Worm (Caenorhabditis elegans): ENCODE measurements around the gene col-78.

ce11 chrII:9108905-9109551 is 43.3 kb upstream of the col-78 start, which contains the start of gene T24H10.4:
- TF ChIP-seq lin-11 (tag; optimal IDR thresholded peaks at IDR 0.05) = no peak
- no peak for TF ChIP-seq C08G9.2 (tag; optimal IDR thresholded peaks at IDR 0.05)
- no peak for TF ChIP-seq ceh-14 (tag; optimal IDR thresholded peaks at IDR 0.05)
- TF ChIP-seq nhr-11 (tag; optimal IDR thresholded peaks at IDR 0.05) = no peak
- TF ChIP-seq zip-5 (tag; optimal IDR thresholded peaks at IDR 0.05) = no peak
- no peak for TF ChIP-seq ama-1 (optimal IDR thresholded peaks at IDR 0.05)
- TF ChIP-seq dmd-4 (tag; optimal IDR thresholded peaks at IDR 0.05; ENCODE audit: borderline replicate concordance) = no peak
- no peak for TF ChIP-seq tbx-2 (tag; optimal IDR thresholded peaks at IDR 0.05)
- no peak for TF ChIP-seq ceh-30 (tag; optimal IDR thresholded peaks at IDR 0.05)
- TF ChIP-seq unc-3 (GFP tag; conservative IDR thresholded peaks at IDR 0.05) = no peak
- no peak for TF ChIP-seq unc-3 (tag; optimal IDR thresholded peaks at IDR 0.05)

Measured in whole organism, late embryonic.